Fruit fly (Drosophila melanogaster): Measurements from ENCODE around the gene nerfin-2.

DNA sequence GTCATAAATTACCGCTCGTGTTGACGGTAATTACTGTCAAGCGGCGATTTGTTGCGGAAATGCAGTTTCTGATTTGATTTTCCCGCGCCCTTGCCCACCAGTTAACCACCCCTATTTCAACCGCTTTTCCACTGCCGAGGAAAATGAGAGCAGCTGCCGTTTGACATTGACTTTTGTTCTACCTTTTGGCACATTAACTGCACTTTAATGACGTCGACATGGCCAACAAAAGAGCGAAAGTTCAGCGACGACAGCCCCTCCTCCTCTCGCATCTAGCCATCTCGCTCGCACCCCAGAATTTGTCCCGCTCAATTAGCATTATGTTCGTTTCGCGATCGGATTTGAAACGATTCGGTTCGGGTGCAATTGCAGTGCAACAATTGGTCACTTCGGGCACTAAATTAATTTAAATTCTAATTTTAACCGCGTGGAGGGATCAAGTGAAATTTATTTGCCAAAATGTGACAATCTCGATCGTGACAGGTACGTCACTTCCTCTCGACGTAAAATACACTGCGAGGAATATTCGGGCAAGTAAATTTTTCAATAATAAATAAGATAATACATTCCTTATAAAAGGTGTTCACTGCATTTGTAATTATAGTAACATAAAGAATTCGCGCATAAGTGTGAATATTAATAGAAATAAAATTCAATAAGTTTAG, 40.4 kb downstream of the nerfin-2 start:
- TF ChIP-seq CG11617 (GFP tag; optimal IDR thresholded peaks at IDR 0.05) (no peak), Hr96 (GFP tag; optimal IDR thresholded peaks at IDR 0.05) (no peak)

All from whole organism, adult.